Worm (Caenorhabditis elegans) whole organism, early embryonic: Measurements from ENCODE around the gene ZK105.13.

Source experiments
- B0310.2 ChIP-seq: sonication (generic microtip); optimal IDR thresholded peaks from 2 replicates; lab custom pipeline; 2016; ENCODE audit warnings: mild to moderate bottlenecking, missing genetic modification characterization, missing compliant biosample characterization
- F13C5.2 ChIP-seq: sonication (generic microtip); optimal IDR thresholded peaks from 2 replicates; lab custom pipeline; 2017; ENCODE audit warnings: mild to moderate bottlenecking, missing genetic modification characterization, inconsistent platforms, missing compliant biosample characterization
- aly-1 ChIP-seq: sonication (generic microtip); optimal IDR thresholded peaks from 2 replicates; lab custom pipeline; 2016; ENCODE audit warnings: missing genetic modification characterization, missing compliant biosample characterization
- ama-1 ChIP-seq: fragments of 150-350 bp; optimal IDR thresholded peaks from 2 replicates; lab custom pipeline; 2014
- ceh-36 ChIP-seq: sonication (generic microtip); optimal IDR thresholded peaks from 2 replicates; lab custom pipeline; 2016; ENCODE audit warnings: missing genetic modification characterization, inconsistent platforms, missing compliant biosample characterization
- ets-7 ChIP-seq: sonication (generic microtip); optimal IDR thresholded peaks from 2 replicates; lab custom pipeline; 2016; ENCODE audit warnings: missing genotype, missing genetic modification characterization, missing compliant biosample characterization
- flt-1 ChIP-seq: fragments of 200-800 bp; sonication (Bioruptor generic); IDR thresholded peaks from 2 replicates; pipeline ENCODE4 v1.3.6; 2022; ENCODE audit warnings: missing genetic modification characterization, missing compliant biosample characterization
- hmbx-1 ChIP-seq: sonication (generic microtip); optimal IDR thresholded peaks from 2 replicates; lab custom pipeline; 2016; ENCODE audit warnings: mild to moderate bottlenecking, missing genetic modification characterization, missing compliant biosample characterization
- hnd-1 ChIP-seq: sonication (generic microtip); optimal IDR thresholded peaks from 2 replicates; lab custom pipeline; 2016; ENCODE audit warnings: missing genetic modification characterization, missing compliant biosample characterization
- pes-1 ChIP-seq: fragments of 200-800 bp; sonication (Bioruptor generic); IDR thresholded peaks from 2 replicates; pipeline ENCODE4 v1.3.6; 2022; ENCODE audit warnings: missing genetic modification reagents, missing genetic modification characterization, missing compliant biosample characterization
- tbx-11 ChIP-seq: fragments of 200-800 bp; sonication (Bioruptor generic); IDR thresholded peaks from 2 replicates; pipeline ENCODE4 v1.3.6; 2022; ENCODE audit warnings: missing genetic modification characterization, missing compliant biosample characterization

- no peak for TF ChIP-seq flt-1 (GFP tag; lab: Robert Waterston, UW)
- no peak for TF ChIP-seq hnd-1
- no peak for TF ChIP-seq tbx-11 (GFP tag; lab: Robert Waterston, UW)
- no peak for TF ChIP-seq ceh-36 (tag; lab: Kevin White, UChicago)
- no peak for TF ChIP-seq F13C5.2
- no peak for TF ChIP-seq ama-1 (lab: Kevin White, UChicago)
- TF ChIP-seq B0310.2 (tag; lab: Kevin White, UChicago) = no peak
- TF ChIP-seq ets-7 (tag; lab: Kevin White, UChicago) = no peak
- TF ChIP-seq hmbx-1 = no peak
- TF ChIP-seq pes-1 (GFP tag; lab: Robert Waterston, UW) = no peak
- TF ChIP-seq aly-1 = no peak
These were observed 34.2 kb upstream of the ZK105.13 start for ce11 chrV:7747132-7747531.
